ENCODE assay signal across 3 fruit fly cellular contexts in the genomic region with DNA sequence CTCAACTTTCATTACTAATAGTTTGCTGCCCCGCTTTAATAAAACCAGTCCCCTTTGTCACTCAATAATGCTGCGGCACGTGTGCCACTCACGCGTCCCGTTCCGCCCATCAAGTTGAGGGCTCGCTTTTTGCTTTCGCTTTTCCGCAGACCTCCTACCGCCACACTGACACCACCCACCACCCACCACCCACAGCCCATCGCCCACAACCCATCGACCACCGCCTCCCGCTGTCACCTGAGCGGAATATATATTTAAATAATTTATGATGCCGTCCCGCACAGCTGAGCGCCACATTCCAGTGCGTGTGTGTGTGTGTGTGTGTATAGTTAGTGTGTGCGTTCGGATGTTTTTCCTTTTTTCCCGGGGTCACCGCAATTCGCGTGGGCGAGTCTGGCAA.
A peak's percentile ranks its signal among the peaks of the same experiment; 100 is the strongest.
TF ChIP-seq lines count a peak whose summit lies in the region.

No protein-coding gene starts in this region.

- no peak for TF ChIP-seq CTCF in whole organism, embryonic (GFP tag; optimal IDR thresholded peaks at IDR 0.05; lab: Kevin White, UChicago)

TF ChIP-seq in whole organism, embryonic, 481 proteins besides CTCF, POLR2A, EP300 and RAD21:
- TF ChIP-seq cwo (GFP tag; optimal IDR thresholded peaks at IDR 0.05; lab: Kevin White, UChicago) (peak; percentile 52), bbx (GFP tag; IDR thresholded peaks at IDR 0.05; lab: Robert Waterston, UW; ENCODE audit: partially characterized antibody) (no peak), Hey (tag; optimal IDR thresholded peaks at IDR 0.05; lab: Kevin White, UChicago) (peak; percentile 68), abd-A (tag; optimal IDR thresholded peaks at IDR 0.05; lab: Kevin White, UChicago) (peak; percentile 12), Jarid2 (GFP tag; optimal IDR thresholded peaks at IDR 0.05; lab: Kevin White, UChicago) (no peak), CG13287 (GFP tag; IDR thresholded peaks at IDR 0.05; lab: Robert Waterston, UW; ENCODE audit: partially characterized antibody) (no peak)

TF ChIP-seq in whole organism, pupa, 21 proteins besides CTCF, POLR2A, EP300 and RAD21:
- 0 out of 3 replicates have a peak, but pooled peaks have one; percentile 10 for TF ChIP-seq fd96Ca (GFP tag; IDR thresholded peaks at IDR 0.05; lab: Robert Waterston, UW)
- no peak for TF ChIP-seq D1 (tag; optimal IDR thresholded peaks at IDR 0.05; lab: Kevin White, UChicago)
TF ChIP-seq in whole organism, pupa: peak in this region for 1.

TF ChIP-seq in whole organism, wandering third instar larva, 38 proteins besides CTCF, POLR2A, EP300 and RAD21:
- TF ChIP-seq foxo (GFP tag; optimal IDR thresholded peaks at IDR 0.05; lab: Kevin White, UChicago) (no peak), Dif (GFP tag; optimal IDR thresholded peaks at IDR 0.05; lab: Kevin White, UChicago; ENCODE audit: partially characterized antibody) (no peak), OdsH (GFP tag; optimal IDR thresholded peaks at IDR 0.05; lab: Kevin White, UChicago) (no peak), dmrt93B (GFP tag; optimal IDR thresholded peaks at IDR 0.05; lab: Kevin White, UChicago) (no peak), Dfd (GFP tag; optimal IDR thresholded peaks at IDR 0.05; lab: Kevin White, UChicago) (peak; percentile 63)
